Worm (Caenorhabditis elegans) whole organism, young adult: ENCODE measurements around the gene idpp-13.

Source experiments
- B0019.2 ChIP-seq: fragments of 200-800 bp; sonication (Bioruptor generic); conservative IDR thresholded peaks from 2 replicates; pipeline ENCODE4 v1.3.6; 2022; ENCODE audit warnings: missing genetic modification reagents, missing genetic modification characterization, missing compliant biosample characterization
- C06A6.2 ChIP-seq: fragments of 200-800 bp; sonication (Bioruptor generic); conservative IDR thresholded peaks from 2 replicates; pipeline ENCODE4 v1.3.6; 2022; ENCODE audit warnings: missing genetic modification characterization, missing compliant biosample characterization
- F52B5.7 ChIP-seq: sonication (generic microtip); optimal IDR thresholded peaks from 2 replicates; lab custom pipeline; 2016; ENCODE audit warnings: mild to moderate bottlenecking, missing genetic modification characterization, missing compliant biosample characterization
- K11D2.4 ChIP-seq: fragments of 200-800 bp; sonication (Bioruptor generic); IDR thresholded peaks from 2 replicates; pipeline ENCODE4 v1.3.6; 2022; ENCODE audit warnings: missing genetic modification reagents, missing genetic modification characterization, missing compliant biosample characterization
- hlh-26 ChIP-seq: fragments of 200-800 bp; sonication (Bioruptor generic); conservative IDR thresholded peaks from 2 replicates; pipeline ENCODE4 v1.3.6; 2022; ENCODE audit warnings: missing genetic modification reagents, missing genetic modification characterization, missing compliant biosample characterization
- lin-35 ChIP-seq, 3 experiments: fragments of 150-350 bp in 2 of 3; sonication (generic microtip) in 1 of 3; optimal IDR thresholded peaks; 2 replicates each; lab custom pipeline; 2014 to 2018; ENCODE audit warnings: missing biosample characterization in 3 of 3, missing genetic modification characterization in 3 of 3, missing genetic modification reagents in 3 of 3
- madf-3 ChIP-seq: fragments of 200-800 bp; sonication (Bioruptor generic); IDR thresholded peaks from 2 replicates; pipeline ENCODE4 v1.3.6; 2022; ENCODE audit warnings: missing genetic modification reagents, missing genetic modification characterization, missing compliant biosample characterization
- nhr-179 ChIP-seq: sonication (generic microtip); optimal IDR thresholded peaks from 2 replicates; lab custom pipeline; 2016; ENCODE audit warnings: mild to moderate bottlenecking, missing genetic modification characterization, missing compliant biosample characterization
- pha-4 ChIP-seq: fragments of 150-350 bp; sonication (generic microtip); optimal IDR thresholded peaks from 2 replicates; lab custom pipeline; 2014; ENCODE audit warnings: missing biosample characterization, missing genetic modification reagents, missing genetic modification characterization
- unc-62 ChIP-seq: fragments of 150-350 bp; optimal IDR thresholded peaks from 2 replicates; lab custom pipeline; 2014; ENCODE audit warnings: missing biosample characterization, missing genetic modification reagents, missing genetic modification characterization

ce11 chrIII:966259-966658, 49.5 kb upstream of the idpp-13 start:
- no peak for TF ChIP-seq F52B5.7 (tag; lab: Kevin White, UChicago)
- TF ChIP-seq unc-62 (GFP tag; lab: Kevin White, UChicago), result no peak
- no peak for TF ChIP-seq pha-4
- no peak for TF ChIP-seq madf-3 (GFP tag; lab: Robert Waterston, UW)
- no peak for TF ChIP-seq B0019.2 (GFP tag; lab: Robert Waterston, UW)
- no peak for TF ChIP-seq hlh-26 (GFP tag; lab: Robert Waterston, UW)
- no peak for TF ChIP-seq K11D2.4
- TF ChIP-seq nhr-179, result no peak
- TF ChIP-seq lin-35 (GFP tag; optimal IDR thresholded peaks at IDR 0.05; lab: Kevin White, UChicago), result no peak
- TF ChIP-seq C06A6.2 (GFP tag; lab: Robert Waterston, UW), result no peak
